Worm (Caenorhabditis elegans) whole organism, mixed stage, embryonic: ENCODE data around the gene T04F3.3.

Experiments
- drap-1 ChIP-seq: fragments of 200-800 bp; sonication (Bioruptor generic); optimal IDR thresholded peaks from 3 replicates; lab custom pipeline; 2018; ENCODE audit warnings: mild to moderate bottlenecking, missing genetic modification characterization, missing compliant biosample characterization
- lin-13 ChIP-seq: fragments of 150-350 bp; optimal IDR thresholded peaks from 2 replicates; lab custom pipeline; 2014; ENCODE audit warnings: missing biosample characterization, missing genetic modification characterization
- snpc-4 ChIP-seq: fragments of 150-350 bp; optimal IDR thresholded peaks from 2 replicates; lab custom pipeline; 2014; ENCODE audit warnings: missing biosample characterization, missing genetic modification characterization
- sptf-1 ChIP-seq: sonication (generic microtip); optimal IDR thresholded peaks from 2 replicates; lab custom pipeline; 2017; ENCODE audit warnings: mild to moderate bottlenecking, missing genetic modification characterization, moderate library complexity, missing compliant biosample characterization
- ztf-11 ChIP-seq: fragments of 150-350 bp; optimal IDR thresholded peaks from 2 replicates; lab custom pipeline; 2014; ENCODE audit warnings: missing biosample characterization, missing genetic modification characterization

DNA sequence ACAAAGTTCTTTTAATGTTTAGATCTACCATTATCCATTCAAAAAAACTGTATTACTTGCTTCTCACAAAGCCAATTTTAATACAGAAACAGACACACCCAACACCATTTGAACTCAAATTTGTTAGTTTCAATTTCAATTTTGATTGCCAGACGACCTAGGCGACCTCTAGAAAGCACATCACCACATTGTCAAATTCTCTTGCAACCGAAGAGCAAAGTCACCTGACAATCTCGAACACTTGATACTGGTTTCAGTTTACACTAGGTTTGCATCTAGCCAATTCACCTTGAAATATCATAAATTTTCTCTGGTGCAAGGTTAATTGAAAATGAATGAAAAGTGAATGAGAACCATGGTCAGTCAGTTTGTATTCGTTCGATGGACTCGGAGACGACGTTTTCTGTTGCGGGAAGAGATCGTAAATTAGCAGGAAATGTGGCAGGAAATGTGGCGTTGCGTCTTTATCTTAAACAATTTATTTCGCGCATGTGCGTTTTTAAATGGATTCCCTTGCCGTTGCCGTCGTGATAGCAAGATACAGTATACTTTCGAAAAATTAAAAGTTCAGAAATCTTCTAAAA is 38.6 kb downstream of the T04F3.3 start:
- TF ChIP-seq sptf-1 (tag; lab: Kevin White, UChicago), result no peak
- no peak for TF ChIP-seq ztf-11
- TF ChIP-seq lin-13 (tag; lab: Kevin White, UChicago), result no peak
- no peak for TF ChIP-seq drap-1 (GFP tag; lab: Kevin White, UChicago)
- TF ChIP-seq snpc-4 (tag; lab: Kevin White, UChicago), result no peak
